Fruit fly (Drosophila melanogaster) whole organism, embryonic: ENCODE results near the gene Ser12.

Experiments
- Abd-B ChIP-seq: fragments of 200-800 bp; sonication (Bioruptor generic); optimal IDR thresholded peaks from 2 replicates; lab custom pipeline; 2018; ENCODE audit warnings: missing biosample characterization, mild to moderate bottlenecking, missing genetic modification characterization, moderate library complexity
- Aef1 ChIP-seq: fragments of 200-800 bp; sonication (Bioruptor generic); IDR thresholded peaks from 3 replicates; pipeline ENCODE4 v1.3.6; 2022; ENCODE audit warnings: missing biosample characterization, missing genetic modification characterization
- Atf6 ChIP-seq: fragments of 200-800 bp; sonication (Bioruptor generic); IDR thresholded peaks from 2 replicates; pipeline ENCODE4 v1.3.6; 2022; ENCODE audit warnings: missing biosample characterization, missing genetic modification characterization
- CG10274 ChIP-seq: fragments of 200-800 bp; sonication (Bioruptor generic); optimal IDR thresholded peaks from 3 replicates; lab custom pipeline; 2017; ENCODE audit warnings: missing biosample characterization, mild to moderate bottlenecking, missing genetic modification characterization
- CG11504 ChIP-seq: fragments of 200-800 bp; sonication (Bioruptor generic); optimal IDR thresholded peaks from 3 replicates; lab custom pipeline; 2019; ENCODE audit warnings: missing biosample characterization, mild to moderate bottlenecking, missing genetic modification characterization, moderate library complexity
- CG11723 ChIP-seq: fragments of 200-800 bp; sonication (Bioruptor generic); optimal IDR thresholded peaks from 2 replicates; lab custom pipeline; 2017; ENCODE audit warnings: missing biosample characterization, mild to moderate bottlenecking, missing genetic modification characterization
- CG1233 ChIP-seq: fragments of 200-800 bp; sonication (Bioruptor generic); optimal IDR thresholded peaks from 4 replicates; lab custom pipeline; 2018; ENCODE audit warnings: missing biosample characterization, mild to moderate bottlenecking, missing genetic modification characterization
- CG14860 ChIP-seq: fragments of 200-800 bp; sonication (Bioruptor generic); IDR thresholded peaks from 3 replicates; pipeline ENCODE4 v1.3.6; 2022; ENCODE audit warnings: missing biosample characterization, missing genetic modification characterization; ENCODE audit not compliant: partially characterized antibody
- CG15514 ChIP-seq: fragments of 200-800 bp; sonication (Bioruptor generic); optimal IDR thresholded peaks from 3 replicates; lab custom pipeline; 2017; ENCODE audit warnings: missing biosample characterization, missing genetic modification characterization, mild to moderate bottlenecking, moderate library complexity, missing genetic modification reagents
- CG1602 ChIP-seq: fragments of 200-800 bp; sonication (Bioruptor generic); optimal IDR thresholded peaks from 3 replicates; lab custom pipeline; 2016; ENCODE audit warnings: missing biosample characterization, missing genetic modification characterization
- CG16813 ChIP-seq: fragments of 200-800 bp; sonication (Bioruptor generic); IDR thresholded peaks from 3 replicates; pipeline ENCODE4 v1.3.6; 2022; ENCODE audit warnings: missing biosample characterization, missing genetic modification characterization; ENCODE audit not compliant: partially characterized antibody
- CG3065 ChIP-seq: fragments of 200-800 bp; sonication (Bioruptor generic); optimal IDR thresholded peaks from 2 replicates; lab custom pipeline; 2016; ENCODE audit warnings: missing biosample characterization, missing genetic modification characterization
- CG34376 ChIP-seq: fragments of 200-800 bp; sonication (Bioruptor generic); optimal IDR thresholded peaks from 2 replicates; lab custom pipeline; 2018; ENCODE audit warnings: missing biosample characterization, mild to moderate bottlenecking, missing genetic modification characterization
- CG34422 ChIP-seq: fragments of 200-800 bp; sonication (Bioruptor generic); IDR thresholded peaks from 3 replicates; pipeline ENCODE4 v1.3.6; 2022; ENCODE audit warnings: missing biosample characterization, missing genetic modification characterization
- CG7372 ChIP-seq: fragments of 200-800 bp; sonication (Bioruptor generic); IDR thresholded peaks from 2 replicates; pipeline ENCODE4 v1.3.6; 2022; ENCODE audit warnings: missing biosample characterization, missing genetic modification characterization
- CG7928 ChIP-seq: fragments of 200-800 bp; sonication (Bioruptor generic); optimal IDR thresholded peaks from 2 replicates; lab custom pipeline; 2017; ENCODE audit warnings: missing biosample characterization, mild to moderate bottlenecking, missing genetic modification characterization
- CG8478 ChIP-seq: fragments of >200 bp; optimal IDR thresholded peaks from 2 replicates; lab custom pipeline; 2018
- CG8944 ChIP-seq: fragments of 200-800 bp; sonication (Bioruptor generic); optimal IDR thresholded peaks from 3 replicates; lab custom pipeline; 2016; ENCODE audit warnings: missing biosample characterization, missing genetic modification characterization
- CG9797 ChIP-seq: fragments of 200-800 bp; sonication (Bioruptor generic); optimal IDR thresholded peaks from 3 replicates; lab custom pipeline; 2018; ENCODE audit warnings: missing biosample characterization, mild to moderate bottlenecking, missing genetic modification characterization
- CG9817 ChIP-seq: fragments of 200-800 bp; sonication (Bioruptor generic); optimal IDR thresholded peaks from 2 replicates; lab custom pipeline; 2018; ENCODE audit warnings: missing biosample characterization, mild to moderate bottlenecking, missing genetic modification characterization, moderate library complexity
- CoRest ChIP-seq: fragments of 200-800 bp; sonication (Bioruptor generic); optimal IDR thresholded peaks from 3 replicates; lab custom pipeline; 2018; ENCODE audit warnings: missing biosample characterization, mild to moderate bottlenecking, missing genetic modification characterization, moderate library complexity
- Dref ChIP-seq: fragments of 200-800 bp; sonication (Bioruptor generic); IDR thresholded peaks from 2 replicates; pipeline ENCODE4 v1.3.6; 2022; ENCODE audit warnings: missing biosample characterization, missing genetic modification characterization
- Eip74EF ChIP-seq, 2 experiments: fragments of 200-800 bp in 1 of 2; fragments of >200 bp in 1 of 2; sonication (Bioruptor generic) in 1 of 2; optimal IDR thresholded peaks; 2 replicates each; lab custom pipeline; 2017 to 2019; ENCODE audit warnings: missing biosample characterization in 2 of 2, missing genetic modification characterization in 2 of 2, mild to moderate bottlenecking in 1 of 2, moderate library complexity in 1 of 2
- H2.0 ChIP-seq: fragments of 200-800 bp; sonication (Bioruptor generic); IDR thresholded peaks from 2 replicates; pipeline ENCODE4 v1.3.6; 2022; ENCODE audit warnings: missing biosample characterization, missing genetic modification characterization
- Hand ChIP-seq: fragments of 200-800 bp; sonication (Bioruptor generic); optimal IDR thresholded peaks from 2 replicates; lab custom pipeline; 2017; ENCODE audit warnings: mild to moderate bottlenecking, missing biosample characterization, missing genetic modification reagents, missing genetic modification characterization
- Jarid2 ChIP-seq: fragments of 200-800 bp; sonication (Bioruptor generic); optimal IDR thresholded peaks from 3 replicates; lab custom pipeline; 2017; ENCODE audit warnings: mild to moderate bottlenecking, missing biosample characterization, missing genetic modification reagents, missing genetic modification characterization
- Lim3 ChIP-seq: fragments of 200-800 bp; sonication (Bioruptor generic); IDR thresholded peaks from 2 replicates; pipeline ENCODE4 v1.3.6; 2022; ENCODE audit warnings: missing biosample characterization, missing genetic modification characterization
- Lpt ChIP-seq: fragments of >200 bp; optimal IDR thresholded peaks from 2 replicates; lab custom pipeline; 2018; ENCODE audit warnings: missing biosample characterization, missing genetic modification characterization
- Nf-YC ChIP-seq: fragments of 200-800 bp; optimal IDR thresholded peaks from 3 replicates; lab custom pipeline; 2019; ENCODE audit warnings: missing biosample characterization, mild to moderate bottlenecking, missing genetic modification characterization, moderate library complexity
- Sox102F ChIP-seq: fragments of 200-800 bp; sonication (Bioruptor generic); optimal IDR thresholded peaks from 2 replicates; lab custom pipeline; 2018; ENCODE audit warnings: missing biosample characterization, mild to moderate bottlenecking, missing genetic modification characterization, moderate library complexity
- YL-1 ChIP-seq: fragments of 200-800 bp; sonication (Bioruptor generic); optimal IDR thresholded peaks from 3 replicates; lab custom pipeline; 2017; ENCODE audit warnings: missing biosample characterization, mild to moderate bottlenecking, missing genetic modification characterization
- dan ChIP-seq: fragments of 200-800 bp; sonication (Bioruptor generic); IDR thresholded peaks from 2 replicates; pipeline ENCODE4 v1.3.6; 2022; ENCODE audit warnings: missing biosample characterization, missing genetic modification characterization
- danr ChIP-seq: fragments of 200-800 bp; sonication (Bioruptor generic); IDR thresholded peaks from 2 replicates; pipeline ENCODE4 v1.3.6; 2022; ENCODE audit warnings: missing biosample characterization, missing genetic modification characterization
- dati ChIP-seq: fragments of 200-800 bp; sonication (Bioruptor generic); IDR thresholded peaks from 2 replicates; pipeline ENCODE4 v1.3.6; 2022; ENCODE audit warnings: missing biosample characterization, missing genetic modification characterization
- disco-r ChIP-seq: fragments of 200-800 bp; sonication (Bioruptor generic); optimal IDR thresholded peaks from 2 replicates; lab custom pipeline; 2016; ENCODE audit warnings: missing biosample characterization, missing genetic modification characterization
- gfzf ChIP-seq: fragments of 200-800 bp; sonication (Bioruptor generic); optimal IDR thresholded peaks from 2 replicates; lab custom pipeline; 2016; ENCODE audit warnings: missing biosample characterization, mild to moderate bottlenecking, missing genetic modification characterization, moderate library complexity
- grn ChIP-seq: fragments of 200-800 bp; sonication (Bioruptor generic); optimal IDR thresholded peaks from 3 replicates; lab custom pipeline; 2017; ENCODE audit warnings: missing biosample characterization, missing genetic modification characterization
- ham ChIP-seq: fragments of 200-800 bp; sonication (Bioruptor generic); IDR thresholded peaks from 2 replicates; pipeline ENCODE4 v1.3.6; 2022; ENCODE audit warnings: missing biosample characterization, missing genetic modification characterization
- hth ChIP-seq: fragments of >200 bp; optimal IDR thresholded peaks from 2 replicates; lab custom pipeline; 2017; ENCODE audit warnings: inconsistent platforms
- inv ChIP-seq: fragments of 200-800 bp; sonication (Bioruptor generic); IDR thresholded peaks from 2 replicates; pipeline ENCODE4 v1.3.6; 2022; ENCODE audit warnings: missing biosample characterization, missing genetic modification characterization; ENCODE audit not compliant: partially characterized antibody
- jumu ChIP-seq: fragments of 200-800 bp; sonication (Bioruptor generic); optimal IDR thresholded peaks from 3 replicates; lab custom pipeline; 2016; ENCODE audit warnings: missing biosample characterization, missing genetic modification characterization
- knrl ChIP-seq: fragments of 200-800 bp; sonication (Bioruptor generic); IDR thresholded peaks from 3 replicates; pipeline ENCODE4 v1.3.6; 2022; ENCODE audit warnings: missing biosample characterization, missing genetic modification characterization; ENCODE audit not compliant: partially characterized antibody
- nau ChIP-seq: fragments of 200-800 bp; sonication (Bioruptor generic); optimal IDR thresholded peaks from 3 replicates; lab custom pipeline; 2017; ENCODE audit warnings: missing biosample characterization, mild to moderate bottlenecking, missing genetic modification characterization, missing genetic modification reagents
- nerfin-2 ChIP-seq: fragments of 200-800 bp; sonication (Bioruptor generic); IDR thresholded peaks from 2 replicates; pipeline ENCODE4 v1.3.6; 2022; ENCODE audit warnings: missing biosample characterization, missing genetic modification characterization; ENCODE audit not compliant: partially characterized antibody
- p53 ChIP-seq: fragments of 200-800 bp; sonication (Bioruptor generic); optimal IDR thresholded peaks from 2 replicates; lab custom pipeline; 2016; ENCODE audit warnings: missing biosample characterization, missing genetic modification characterization
- psq ChIP-seq: fragments of 200-800 bp; sonication (Bioruptor generic); optimal IDR thresholded peaks from 2 replicates; lab custom pipeline; 2017; ENCODE audit warnings: missing biosample characterization, missing genetic modification characterization
- slp2 ChIP-seq: fragments of 200-800 bp; sonication (Bioruptor generic); optimal IDR thresholded peaks from 2 replicates; lab custom pipeline; 2016; ENCODE audit warnings: missing biosample characterization, missing genetic modification characterization
- unc-4 ChIP-seq: fragments of 200-800 bp; sonication (Bioruptor generic); IDR thresholded peaks from 2 replicates; pipeline ENCODE4 v1.3.6; 2022; ENCODE audit warnings: missing biosample characterization, missing genetic modification characterization; ENCODE audit not compliant: partially characterized antibody
- vvl ChIP-seq: fragments of 200-800 bp; sonication (Bioruptor generic); IDR thresholded peaks from 2 replicates; pipeline ENCODE4 v1.3.6; 2022; ENCODE audit warnings: missing biosample characterization, missing genetic modification characterization
- zfh1 ChIP-seq: fragments of 200-800 bp; sonication (Bioruptor generic); IDR thresholded peaks from 3 replicates; pipeline ENCODE4 v1.3.6; 2022; ENCODE audit warnings: missing biosample characterization, missing genetic modification characterization

Gene Ser12

dm6 chr2L:2238151-2238550, 12.9 kb downstream of the Ser12 start, which contains the start of gene Tengl3 (continued):
- no peak for TF ChIP-seq jumu (GFP tag; lab: Kevin White, UChicago)

dm6 chr2L:2236722-2237121, 14.4 kb downstream of the Ser12 start, which contains the start of gene Sec24CD:
Gene Sec24CD (minus strand): TSS chr2L:2236844.
- TF ChIP-seq CG34422 (no peak), psq (GFP tag; lab: Kevin White, UChicago) (no peak), Sox102F (GFP tag; lab: Kevin White, UChicago) (no peak), CG7372 (GFP tag; lab: Robert Waterston, UW) (no peak), dati (no peak), CG8944 (no peak), inv (GFP tag; lab: Robert Waterston, UW) (peak; percentile 66), CG9797 (GFP tag; lab: Kevin White, UChicago) (peak; percentile 35), CG10274 (GFP tag; lab: Kevin White, UChicago) (no peak), Abd-B (GFP tag; lab: Kevin White, UChicago) (no peak), nerfin-2 (GFP tag; lab: Robert Waterston, UW) (peak; percentile 97), CG16813 (GFP tag; lab: Robert Waterston, UW) (peak; percentile 84), CG11504 (tag; lab: Kevin White, UChicago) (no peak), ham (GFP tag; lab: Robert Waterston, UW) (no peak), Nf-YC (tag; lab: Kevin White, UChicago) (no peak), CG1233 (no peak), H2.0 (GFP tag; lab: Robert Waterston, UW) (no peak), zfh1 (GFP tag; lab: Robert Waterston, UW) (no peak), Jarid2 (no peak), vvl (peak; percentile 38; the same call in 1 of the 2 replicates), slp2 (GFP tag; lab: Kevin White, UChicago) (no peak), CG11723 (GFP tag; lab: Kevin White, UChicago) (no peak), gfzf (GFP tag; lab: Kevin White, UChicago) (peak; percentile 4), p53 (no peak), knrl (GFP tag; lab: Robert Waterston, UW) (peak; percentile 59; the same call in 2 of the 3 replicates), Eip74EF (GFP tag; optimal IDR thresholded peaks at IDR 0.05; lab: Kevin White, UChicago) (no peak), grn (GFP tag; lab: Kevin White, UChicago) (no peak), danr (GFP tag; lab: Robert Waterston, UW) (no peak), Lim3 (no peak), Aef1 (GFP tag; lab: Robert Waterston, UW) (no peak), CG8478 (no peak), disco-r (GFP tag; lab: Kevin White, UChicago) (no peak), CG7928 (GFP tag; lab: Kevin White, UChicago) (no peak), CG9817 (no peak), CG15514 (GFP tag; lab: Kevin White, UChicago) (peak; percentile 74), dan (GFP tag; lab: Robert Waterston, UW) (no peak), hth (lab: Kevin White, UChicago) (no peak), CG14860 (GFP tag; lab: Robert Waterston, UW) (peak; percentile 91), CoRest (tag; lab: Kevin White, UChicago) (no peak), Dref (peak; percentile 97), CG1602 (no peak), Atf6 (no peak), YL-1 (GFP tag; lab: Kevin White, UChicago) (peak; percentile 91), CG34376 (GFP tag; lab: Kevin White, UChicago) (peak; percentile 35), unc-4 (GFP tag; lab: Robert Waterston, UW) (peak; percentile 84), Hand (GFP tag; lab: Kevin White, UChicago) (no peak), nau (GFP tag; lab: Kevin White, UChicago) (no peak), CG3065 (GFP tag; lab: Kevin White, UChicago) (no peak), Lpt (GFP tag; lab: Kevin White, UChicago) (no peak)
